Worm (Caenorhabditis elegans) whole organism, early embryonic: ENCODE measurements around the gene ZK930.4.

Experiments
- B0310.2 ChIP-seq: sonication (generic microtip); optimal IDR thresholded peaks from 2 replicates; lab custom pipeline; 2016; ENCODE audit warnings: mild to moderate bottlenecking, missing genetic modification characterization, missing compliant biosample characterization
- F13C5.2 ChIP-seq: sonication (generic microtip); optimal IDR thresholded peaks from 2 replicates; lab custom pipeline; 2017; ENCODE audit warnings: mild to moderate bottlenecking, missing genetic modification characterization, inconsistent platforms, missing compliant biosample characterization
- aly-1 ChIP-seq: sonication (generic microtip); optimal IDR thresholded peaks from 2 replicates; lab custom pipeline; 2016; ENCODE audit warnings: missing genetic modification characterization, missing compliant biosample characterization
- ama-1 ChIP-seq: fragments of 150-350 bp; optimal IDR thresholded peaks from 2 replicates; lab custom pipeline; 2014
- ceh-13 ChIP-seq: fragments of 200-800 bp; sonication (Bioruptor generic); optimal IDR thresholded peaks from 2 replicates; lab custom pipeline; 2018; ENCODE audit warnings: mild to moderate bottlenecking, missing genetic modification characterization, missing compliant biosample characterization
- ceh-36 ChIP-seq: sonication (generic microtip); optimal IDR thresholded peaks from 2 replicates; lab custom pipeline; 2016; ENCODE audit warnings: missing genetic modification characterization, inconsistent platforms, missing compliant biosample characterization
- ets-7 ChIP-seq: sonication (generic microtip); optimal IDR thresholded peaks from 2 replicates; lab custom pipeline; 2016; ENCODE audit warnings: missing genotype, missing genetic modification characterization, missing compliant biosample characterization
- flt-1 ChIP-seq: fragments of 200-800 bp; sonication (Bioruptor generic); IDR thresholded peaks from 2 replicates; pipeline ENCODE4 v1.3.6; 2022; ENCODE audit warnings: missing genetic modification characterization, missing compliant biosample characterization
- hmbx-1 ChIP-seq: sonication (generic microtip); optimal IDR thresholded peaks from 2 replicates; lab custom pipeline; 2016; ENCODE audit warnings: mild to moderate bottlenecking, missing genetic modification characterization, missing compliant biosample characterization
- hmg-4 ChIP-seq: fragments of 200-800 bp; sonication (Bioruptor generic); optimal IDR thresholded peaks from 2 replicates; lab custom pipeline; 2018; ENCODE audit warnings: mild to moderate bottlenecking, missing genetic modification characterization, missing compliant biosample characterization
- hnd-1 ChIP-seq: sonication (generic microtip); optimal IDR thresholded peaks from 2 replicates; lab custom pipeline; 2016; ENCODE audit warnings: missing genetic modification characterization, missing compliant biosample characterization
- pes-1 ChIP-seq: fragments of 200-800 bp; sonication (Bioruptor generic); IDR thresholded peaks from 2 replicates; pipeline ENCODE4 v1.3.6; 2022; ENCODE audit warnings: missing genetic modification reagents, missing genetic modification characterization, missing compliant biosample characterization
- scrt-1 ChIP-seq: fragments of 200-800 bp; sonication (Bioruptor generic); IDR thresholded peaks from 2 replicates; pipeline ENCODE4 v1.3.6; 2022; ENCODE audit warnings: missing genetic modification characterization, missing compliant biosample characterization
- sea-1 ChIP-seq: fragments of 200-800 bp; sonication (Bioruptor generic); conservative IDR thresholded peaks from 2 replicates; pipeline ENCODE4 v1.3.6; 2022; ENCODE audit warnings: missing genetic modification characterization, missing compliant biosample characterization
- tbx-11 ChIP-seq: fragments of 200-800 bp; sonication (Bioruptor generic); IDR thresholded peaks from 2 replicates; pipeline ENCODE4 v1.3.6; 2022; ENCODE audit warnings: missing genetic modification characterization, missing compliant biosample characterization
- tbx-37 ChIP-seq: fragments of 200-800 bp; sonication (Bioruptor generic); conservative IDR thresholded peaks from 2 replicates; pipeline ENCODE4 v1.3.6; 2022; ENCODE audit warnings: missing genetic modification reagents, missing genetic modification characterization, missing compliant biosample characterization
- tra-4 ChIP-seq: sonication (generic microtip); optimal IDR thresholded peaks from 2 replicates; lab custom pipeline; 2017; ENCODE audit warnings: missing genetic modification characterization, missing compliant biosample characterization

The ZK930.4 gene

DNA sequence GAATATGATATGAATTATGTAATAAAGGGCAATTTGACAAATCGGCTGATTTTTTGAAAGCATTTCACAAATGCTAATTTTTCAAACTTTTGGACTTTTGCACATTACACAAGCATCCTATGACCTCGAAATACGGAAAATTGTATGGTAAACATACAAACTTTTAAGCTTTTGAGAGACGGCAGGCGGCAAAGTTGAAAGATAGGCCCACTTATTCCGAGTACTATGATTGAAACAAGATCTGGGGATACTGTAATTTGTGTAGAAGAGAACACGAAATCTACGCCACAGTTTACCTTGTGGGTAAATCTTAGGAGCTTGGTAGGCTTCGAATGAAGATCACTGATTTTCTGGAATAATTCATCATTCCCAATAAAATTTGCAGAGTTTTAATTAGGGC is 22.7 kb upstream of the ZK930.4 start, which contains the start of gene ZK930.6:
ZK930.6 (plus strand) TSS at position 301 of the 400 bp plus-strand sequence.
- TF ChIP-seq ceh-36 (tag; lab: Kevin White, UChicago), result no peak
- no peak for TF ChIP-seq F13C5.2 (tag; lab: Kevin White, UChicago)
- TF ChIP-seq hmbx-1 (tag; lab: Kevin White, UChicago), result no peak
- TF ChIP-seq tbx-11 (GFP tag; lab: Robert Waterston, UW), result no peak
- no peak for TF ChIP-seq tbx-37 (GFP tag; lab: Robert Waterston, UW)
- TF ChIP-seq tra-4 (tag; lab: Kevin White, UChicago), result no peak
- TF ChIP-seq flt-1, result no peak
- TF ChIP-seq ama-1 (lab: Kevin White, UChicago), result no peak
- no peak for TF ChIP-seq sea-1 (GFP tag; lab: Robert Waterston, UW)
- TF ChIP-seq hmg-4 (GFP tag; lab: Kevin White, UChicago), result no peak
- no peak for TF ChIP-seq hnd-1
- TF ChIP-seq ceh-13 (GFP tag; lab: Kevin White, UChicago), result no peak
- TF ChIP-seq scrt-1 (GFP tag; lab: Robert Waterston, UW), result no peak
- no peak for TF ChIP-seq ets-7 (tag; lab: Kevin White, UChicago)
- no peak for TF ChIP-seq pes-1 (GFP tag; lab: Robert Waterston, UW)

DNA sequence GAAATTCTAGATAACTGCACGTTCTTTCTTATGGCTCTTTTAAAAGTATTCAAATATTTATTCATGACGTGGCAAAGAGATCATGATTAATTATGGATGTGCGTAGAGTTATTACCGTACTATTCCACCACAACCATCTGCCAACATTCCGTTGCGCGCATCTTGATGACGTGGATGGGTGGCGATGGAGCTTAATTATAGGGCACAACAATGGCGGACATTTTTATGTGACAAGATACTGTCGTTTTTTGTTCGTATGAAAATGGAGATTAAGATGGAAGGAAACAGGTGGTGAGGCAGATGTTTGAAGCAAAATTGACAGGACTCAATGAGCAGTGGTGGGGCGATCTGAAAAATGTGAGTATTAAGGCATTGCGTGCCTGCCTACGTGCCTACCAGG is 18.6 kb upstream of the ZK930.4 start:
- TF ChIP-seq tbx-11 (GFP tag; lab: Robert Waterston, UW) (no peak), tra-4 (tag; lab: Kevin White, UChicago) (no peak), ceh-36 (tag; lab: Kevin White, UChicago) (peak; percentile 48), hnd-1 (no peak)

- TF ChIP-seq F13C5.2 (tag; lab: Kevin White, UChicago) (no peak), B0310.2 (no peak), ets-7 (tag; lab: Kevin White, UChicago) (no peak), tbx-37 (GFP tag; lab: Robert Waterston, UW) (no peak), flt-1 (no peak)
These were observed 18.2 kb upstream of the ZK930.4 start for ce11 chrII:11888150-11888549.

- TF ChIP-seq sea-1 (GFP tag; lab: Robert Waterston, UW) (0 out of 2 replicates have a peak, but pooled peaks have one; percentile 32), tbx-11 (GFP tag; lab: Robert Waterston, UW) (no peak), aly-1 (tag; lab: Kevin White, UChicago) (peak; percentile 47), ama-1 (lab: Kevin White, UChicago) (peak; percentile 93), B0310.2 (peak; percentile 43), hmg-4 (GFP tag; lab: Kevin White, UChicago) (peak; percentile 56), tbx-37 (GFP tag; lab: Robert Waterston, UW) (no peak)
These were observed 16.8 kb upstream of the ZK930.4 start for ce11 chrII:11889420-11890075.

- TF ChIP-seq pes-1 (GFP tag; lab: Robert Waterston, UW), result peak; percentile 45; the same call in 1 of the 2 replicates
- TF ChIP-seq tbx-37 (GFP tag; lab: Robert Waterston, UW), result 0 out of 2 replicates have a peak, but pooled peaks have one; percentile 14
- no peak for TF ChIP-seq tra-4 (tag; lab: Kevin White, UChicago)
- no peak for TF ChIP-seq ama-1 (lab: Kevin White, UChicago)
- TF ChIP-seq sea-1 (GFP tag; lab: Robert Waterston, UW), result 0 out of 2 replicates have a peak, but pooled peaks have one; percentile 25
- TF ChIP-seq hmg-4 (GFP tag; lab: Kevin White, UChicago), result peak; percentile 78
- TF ChIP-seq ceh-13 (GFP tag; lab: Kevin White, UChicago), result no peak
These were observed 15.7 kb upstream of the ZK930.4 start for ce11 chrII:11890596-11890995.

DNA sequence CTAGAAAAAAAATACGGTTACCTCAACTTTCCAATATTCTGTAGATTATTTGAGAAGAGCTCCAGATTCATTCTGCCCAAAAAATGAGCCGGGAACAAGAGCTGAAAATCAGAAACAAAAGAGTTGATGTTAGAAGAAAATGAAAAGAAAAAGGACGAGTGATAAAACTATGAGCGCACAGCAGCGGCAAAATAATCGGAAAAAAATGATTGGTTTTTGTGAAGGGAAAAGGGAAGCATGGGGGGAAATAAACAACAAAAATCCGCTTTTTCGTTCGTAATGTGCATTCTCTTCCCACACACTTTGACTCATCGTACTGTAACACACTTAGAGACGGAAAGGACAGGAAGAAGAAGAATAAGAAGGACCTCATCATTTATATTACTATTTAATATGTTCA is 13.0 kb upstream of the ZK930.4 start, which contains the start of gene ZK930.2:
ZK930.2 (minus strand) TSS at position 101 of the 400 bp plus-strand sequence.
- TF ChIP-seq hnd-1 (no peak), flt-1 (no peak), scrt-1 (GFP tag; lab: Robert Waterston, UW) (no peak), hmbx-1 (tag; lab: Kevin White, UChicago) (no peak), ceh-13 (GFP tag; lab: Kevin White, UChicago) (no peak), sea-1 (GFP tag; lab: Robert Waterston, UW) (no peak), aly-1 (tag; lab: Kevin White, UChicago) (no peak), tbx-37 (GFP tag; lab: Robert Waterston, UW) (no peak), F13C5.2 (tag; lab: Kevin White, UChicago) (no peak), tbx-11 (GFP tag; lab: Robert Waterston, UW) (no peak), hmg-4 (GFP tag; lab: Kevin White, UChicago) (no peak), ets-7 (tag; lab: Kevin White, UChicago) (no peak), tra-4 (tag; lab: Kevin White, UChicago) (no peak), ceh-36 (tag; lab: Kevin White, UChicago) (no peak), ama-1 (lab: Kevin White, UChicago) (no peak), B0310.2 (no peak), pes-1 (GFP tag; lab: Robert Waterston, UW) (no peak)

DNA sequence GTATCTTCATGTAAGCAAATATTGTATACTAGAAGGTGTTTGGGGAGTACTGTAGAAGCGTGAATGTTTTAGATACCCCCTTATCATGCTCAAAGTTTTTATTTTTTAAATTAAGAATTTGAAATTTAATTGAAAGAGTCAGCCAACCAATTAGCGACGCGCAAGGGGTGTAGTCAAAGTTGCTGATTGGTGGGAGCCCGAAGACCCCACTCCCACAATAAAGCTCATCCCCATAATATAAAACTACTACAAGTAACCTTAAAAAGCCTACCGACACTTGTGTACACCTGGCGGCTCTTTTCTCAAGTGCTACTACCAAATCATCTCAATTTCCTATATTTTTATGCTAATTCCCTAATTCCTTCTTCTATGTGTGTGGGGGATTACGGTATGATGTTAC is 6.6 kb upstream of the ZK930.4 start:
- TF ChIP-seq ceh-36 (tag; lab: Kevin White, UChicago) (peak; percentile 6), hmg-4 (GFP tag; lab: Kevin White, UChicago) (no peak)

DNA sequence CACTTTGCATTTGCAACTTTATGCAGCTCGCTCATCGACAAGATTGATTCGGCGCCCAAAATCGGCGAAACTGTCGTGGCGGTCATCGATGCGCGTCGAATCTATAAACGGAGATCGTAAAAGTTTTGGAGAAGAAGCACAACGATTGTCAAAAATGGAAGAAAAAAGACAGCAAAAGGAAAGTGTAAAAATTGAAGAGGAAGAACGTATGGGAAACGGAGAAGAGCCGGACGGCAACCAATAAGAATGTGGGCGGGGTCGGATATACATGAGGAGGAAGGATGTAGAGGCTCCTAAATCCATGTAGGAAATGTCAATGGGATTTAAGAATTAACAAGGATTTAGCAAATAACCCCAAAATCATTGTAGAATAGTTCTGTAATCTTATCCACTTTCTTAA is 5.2 kb upstream of the ZK930.4 start, which contains the start of gene vab-23:
vab-23 (minus strand) TSS at position 101 of the 400 bp plus-strand sequence.
- TF ChIP-seq F13C5.2 (tag; lab: Kevin White, UChicago) (no peak), tbx-37 (GFP tag; lab: Robert Waterston, UW) (no peak), flt-1 (no peak), hmg-4 (GFP tag; lab: Kevin White, UChicago) (no peak), pes-1 (GFP tag; lab: Robert Waterston, UW) (no peak), scrt-1 (GFP tag; lab: Robert Waterston, UW) (no peak), tbx-11 (GFP tag; lab: Robert Waterston, UW) (no peak), ceh-13 (GFP tag; lab: Kevin White, UChicago) (no peak), tra-4 (tag; lab: Kevin White, UChicago) (no peak), ama-1 (lab: Kevin White, UChicago) (no peak)
